Fruit fly (Drosophila melanogaster) whole organism, embryonic: ENCODE measurements around the gene Sbp2.

ENCODE experiments used
- Aef1 ChIP-seq: fragments of 200-800 bp; sonication (Bioruptor generic); IDR thresholded peaks from 3 replicates; pipeline ENCODE4 v1.3.6; 2022; ENCODE audit warnings: missing biosample characterization, missing genetic modification characterization
- Bdp1 ChIP-seq: fragments of 200-800 bp; sonication (Bioruptor generic); optimal IDR thresholded peaks from 3 replicates; lab custom pipeline; 2016; ENCODE audit warnings: missing biosample characterization, missing genetic modification characterization
- CG10543 ChIP-seq: fragments of 200-800 bp; sonication (Bioruptor generic); optimal IDR thresholded peaks from 3 replicates; lab custom pipeline; 2017; ENCODE audit warnings: missing biosample characterization, mild to moderate bottlenecking, missing genetic modification characterization, moderate library complexity
- CG13287 ChIP-seq: fragments of 200-800 bp; sonication (Bioruptor generic); IDR thresholded peaks from 2 replicates; pipeline ENCODE4 v1.3.6; 2022; ENCODE audit warnings: missing biosample characterization, missing genetic modification characterization; ENCODE audit not compliant: partially characterized antibody
- CG15269 ChIP-seq: fragments of 200-800 bp; sonication (Bioruptor generic); optimal IDR thresholded peaks from 2 replicates; lab custom pipeline; 2018; ENCODE audit warnings: missing biosample characterization, mild to moderate bottlenecking, missing genetic modification characterization, moderate library complexity
- CG17186 ChIP-seq: fragments of 200-800 bp; sonication (Bioruptor generic); optimal IDR thresholded peaks from 3 replicates; lab custom pipeline; 2017; ENCODE audit warnings: missing biosample characterization, missing genetic modification reagents, missing genetic modification characterization
- CG18764 ChIP-seq: fragments of 200-800 bp; sonication (Bioruptor generic); optimal IDR thresholded peaks from 3 replicates; lab custom pipeline; 2016; ENCODE audit warnings: missing biosample characterization, missing genetic modification characterization
- CG2116 ChIP-seq: fragments of 200-800 bp; sonication (Bioruptor generic); optimal IDR thresholded peaks from 3 replicates; lab custom pipeline; 2018; ENCODE audit warnings: missing biosample characterization, mild to moderate bottlenecking, missing genetic modification characterization
- CG2712 ChIP-seq: fragments of 200-800 bp; optimal IDR thresholded peaks from 3 replicates; lab custom pipeline; 2019; ENCODE audit warnings: missing biosample characterization, mild to moderate bottlenecking, missing genetic modification characterization, moderate library complexity
- CG3163 ChIP-seq: fragments of 200-800 bp; sonication (Bioruptor generic); optimal IDR thresholded peaks from 3 replicates; lab custom pipeline; 2016; ENCODE audit warnings: missing biosample characterization, missing genetic modification characterization
- CG4707 ChIP-seq: fragments of 200-800 bp; sonication (Bioruptor generic); optimal IDR thresholded peaks from 2 replicates; lab custom pipeline; 2018; ENCODE audit warnings: missing biosample characterization, mild to moderate bottlenecking, missing genetic modification characterization, moderate library complexity
- CG6175 ChIP-seq: fragments of 200-800 bp; sonication (Bioruptor generic); IDR thresholded peaks from 3 replicates; pipeline ENCODE4 v1.3.6; 2022; ENCODE audit warnings: missing biosample characterization, missing genetic modification characterization
- CG6272 ChIP-seq: fragments of 200-800 bp; sonication (Bioruptor generic); IDR thresholded peaks from 2 replicates; pipeline ENCODE4 v1.3.6; 2022; ENCODE audit warnings: missing biosample characterization, missing genetic modification characterization
- CG7372 ChIP-seq: fragments of 200-800 bp; sonication (Bioruptor generic); IDR thresholded peaks from 2 replicates; pipeline ENCODE4 v1.3.6; 2022; ENCODE audit warnings: missing biosample characterization, missing genetic modification characterization
- CG7786 ChIP-seq: fragments of 200-800 bp; sonication (Bioruptor generic); optimal IDR thresholded peaks from 2 replicates; lab custom pipeline; 2016; ENCODE audit warnings: missing biosample characterization, missing genetic modification characterization
- CG8089 ChIP-seq: fragments of 200-800 bp; sonication (Bioruptor generic); optimal IDR thresholded peaks from 3 replicates; lab custom pipeline; 2016; ENCODE audit warnings: missing biosample characterization, missing genetic modification characterization
- CG8388 ChIP-seq: fragments of 200-800 bp; sonication (Bioruptor generic); optimal IDR thresholded peaks from 2 replicates; lab custom pipeline; 2019; ENCODE audit warnings: missing biosample characterization, mild to moderate bottlenecking, missing genetic modification characterization, moderate library complexity
- CTCF ChIP-seq: fragments of 200-800 bp; sonication (Bioruptor generic); optimal IDR thresholded peaks from 2 replicates; lab custom pipeline; 2017; ENCODE audit warnings: missing biosample characterization, mild to moderate bottlenecking, missing genetic modification characterization, moderate library complexity
- Chrac-16 ChIP-seq: fragments of 200-800 bp; sonication (Bioruptor generic); optimal IDR thresholded peaks from 3 replicates; lab custom pipeline; 2016; ENCODE audit warnings: missing biosample characterization, missing genetic modification characterization
- E2f1 ChIP-seq: fragments of 200-800 bp; sonication (Bioruptor generic); IDR thresholded peaks from 2 replicates; pipeline ENCODE4 v1.3.6; 2022; ENCODE audit warnings: missing biosample characterization, missing genetic modification characterization
- Ets65A ChIP-seq: fragments of 200-800 bp; sonication (Bioruptor generic); peaks from one replicate; lab custom pipeline; 2016; ENCODE audit warnings: missing biosample characterization, missing genetic modification characterization
- Ets97D ChIP-seq: fragments of 200-800 bp; sonication (Bioruptor generic); optimal IDR thresholded peaks from 3 replicates; lab custom pipeline; 2016; ENCODE audit warnings: missing biosample characterization, missing genetic modification characterization
- GATAe ChIP-seq: fragments of 200-800 bp; sonication (Bioruptor generic); conservative IDR thresholded peaks from 2 replicates; pipeline ENCODE4 v1.3.6; 2022; ENCODE audit warnings: missing biosample characterization, missing genetic modification characterization
- Hand ChIP-seq: fragments of 200-800 bp; sonication (Bioruptor generic); optimal IDR thresholded peaks from 2 replicates; lab custom pipeline; 2017; ENCODE audit warnings: mild to moderate bottlenecking, missing biosample characterization, missing genetic modification reagents, missing genetic modification characterization
- HmgD ChIP-seq: fragments of 200-800 bp; sonication (Bioruptor generic); optimal IDR thresholded peaks from 3 replicates; lab custom pipeline; 2016; ENCODE audit warnings: missing biosample characterization, missing genetic modification characterization
- Hmr ChIP-seq: fragments of 200-800 bp; sonication (Bioruptor generic); optimal IDR thresholded peaks from 3 replicates; lab custom pipeline; 2017; ENCODE audit warnings: mild to moderate bottlenecking, missing biosample characterization, missing genetic modification reagents, missing genetic modification characterization
- Oli ChIP-seq: fragments of 200-800 bp; sonication (Bioruptor generic); optimal IDR thresholded peaks from 2 replicates; lab custom pipeline; 2018; ENCODE audit warnings: missing biosample characterization, mild to moderate bottlenecking, missing genetic modification characterization, moderate library complexity
- Rfx ChIP-seq: fragments of 200-800 bp; sonication (Bioruptor generic); IDR thresholded peaks from 2 replicates; pipeline ENCODE4 v1.3.6; 2022; ENCODE audit warnings: missing biosample characterization, missing genetic modification characterization
- Rx ChIP-seq: fragments of 200-800 bp; sonication (Bioruptor generic); IDR thresholded peaks from 2 replicates; pipeline ENCODE4 v1.3.6; 2022; ENCODE audit warnings: missing biosample characterization, missing genetic modification characterization
- Tbp ChIP-seq: fragments of >200 bp; optimal IDR thresholded peaks from 2 replicates; lab custom pipeline; 2018; ENCODE audit warnings: missing biosample characterization, missing genetic modification characterization
- al ChIP-seq: fragments of 200-800 bp; sonication (Bioruptor generic); IDR thresholded peaks from 2 replicates; pipeline ENCODE4 v1.3.6; 2022; ENCODE audit warnings: missing biosample characterization, missing genetic modification characterization
- bbx ChIP-seq: fragments of 200-800 bp; sonication (Bioruptor generic); IDR thresholded peaks from 2 replicates; pipeline ENCODE4 v1.3.6; 2022; ENCODE audit warnings: missing biosample characterization, missing genetic modification characterization; ENCODE audit not compliant: partially characterized antibody
- br ChIP-seq: fragments of >200 bp; optimal IDR thresholded peaks from 2 replicates; lab custom pipeline; 2017
- ems ChIP-seq: fragments of 200-800 bp; sonication (Bioruptor generic); optimal IDR thresholded peaks from 3 replicates; lab custom pipeline; 2016; ENCODE audit warnings: missing biosample characterization, missing genetic modification characterization
- eve ChIP-seq, 2 experiments: fragments of >200 bp; optimal IDR thresholded peaks; 2 replicates each; lab custom pipeline; 2017; ENCODE audit warnings: missing biosample characterization in 2 of 2, missing genetic modification characterization in 2 of 2
- fu2 ChIP-seq: fragments of 200-800 bp; sonication (Bioruptor generic); optimal IDR thresholded peaks from 2 replicates; lab custom pipeline; 2016; ENCODE audit warnings: missing biosample characterization, missing genetic modification characterization
- gem ChIP-seq: fragments of 200-800 bp; sonication (Bioruptor generic); optimal IDR thresholded peaks from 2 replicates; lab custom pipeline; 2019; ENCODE audit warnings: missing biosample characterization, mild to moderate bottlenecking, missing genetic modification characterization, moderate library complexity
- grau ChIP-seq: fragments of 200-800 bp; optimal IDR thresholded peaks from 3 replicates; lab custom pipeline; 2019; ENCODE audit warnings: missing biosample characterization, mild to moderate bottlenecking, missing genetic modification characterization, moderate library complexity
- nau ChIP-seq: fragments of 200-800 bp; sonication (Bioruptor generic); optimal IDR thresholded peaks from 3 replicates; lab custom pipeline; 2017; ENCODE audit warnings: missing biosample characterization, mild to moderate bottlenecking, missing genetic modification characterization, missing genetic modification reagents
- odd ChIP-seq: fragments of 200-800 bp; sonication (Bioruptor generic); optimal IDR thresholded peaks from 2 replicates; lab custom pipeline; 2017; ENCODE audit warnings: missing biosample characterization, mild to moderate bottlenecking, missing genetic modification characterization
- pho ChIP-seq: fragments of 200-800 bp; sonication (Bioruptor generic); optimal IDR thresholded peaks from 2 replicates; lab custom pipeline; 2016; ENCODE audit warnings: missing biosample characterization, missing genetic modification characterization
- pnt ChIP-seq: fragments of 200-800 bp; sonication (Bioruptor generic); optimal IDR thresholded peaks from 3 replicates; lab custom pipeline; 2016; ENCODE audit warnings: missing biosample characterization, missing genetic modification characterization
- prd ChIP-seq, 3 experiments: fragments of >200 bp in 2 of 3; fragments of 200-800 bp in 1 of 3; sonication (Bioruptor generic) in 1 of 3; optimal IDR thresholded peaks in 2 of 3; IDR thresholded peaks in 1 of 3; 2 replicates in 2 of 3; 3 replicates in 1 of 3; pipeline versions ENCODE4 v1.3.6 to Lab custom; 2017 to 2022; ENCODE audit warnings: missing biosample characterization in 1 of 3, missing genetic modification characterization in 1 of 3
- rib ChIP-seq: fragments of 200-800 bp; sonication (Bioruptor generic); IDR thresholded peaks from 2 replicates; pipeline ENCODE4 v1.3.6; 2022; ENCODE audit warnings: missing biosample characterization, missing genetic modification characterization
- sc ChIP-seq, 3 experiments: fragments of >200 bp in 2 of 3; fragments of 200-800 bp in 1 of 3; sonication (Bioruptor generic) in 1 of 3; optimal IDR thresholded peaks; 2 replicates in 2 of 3; 3 replicates in 1 of 3; lab custom pipeline; 2017; ENCODE audit warnings: mild to moderate bottlenecking in 1 of 3, missing biosample characterization in 1 of 3, missing genetic modification characterization in 1 of 3, missing genetic modification reagents in 1 of 3
- slou ChIP-seq: fragments of 200-800 bp; sonication (Bioruptor generic); optimal IDR thresholded peaks from 3 replicates; lab custom pipeline; 2016; ENCODE audit warnings: missing biosample characterization, missing genetic modification characterization
- sna ChIP-seq: fragments of 200-800 bp; sonication (Bioruptor generic); IDR thresholded peaks from 2 replicates; pipeline ENCODE4 v1.3.6; 2022; ENCODE audit warnings: missing biosample characterization, missing genetic modification characterization; ENCODE audit not compliant: partially characterized antibody
- tin ChIP-seq: fragments of 200-800 bp; sonication (Bioruptor generic); optimal IDR thresholded peaks from 3 replicates; lab custom pipeline; 2016; ENCODE audit warnings: missing biosample characterization, missing genetic modification characterization
- zen ChIP-seq: fragments of 200-800 bp; sonication (Bioruptor generic); optimal IDR thresholded peaks from 3 replicates; lab custom pipeline; 2018; ENCODE audit warnings: missing biosample characterization, mild to moderate bottlenecking, missing genetic modification characterization, moderate library complexity

Gene Sbp2

DNA sequence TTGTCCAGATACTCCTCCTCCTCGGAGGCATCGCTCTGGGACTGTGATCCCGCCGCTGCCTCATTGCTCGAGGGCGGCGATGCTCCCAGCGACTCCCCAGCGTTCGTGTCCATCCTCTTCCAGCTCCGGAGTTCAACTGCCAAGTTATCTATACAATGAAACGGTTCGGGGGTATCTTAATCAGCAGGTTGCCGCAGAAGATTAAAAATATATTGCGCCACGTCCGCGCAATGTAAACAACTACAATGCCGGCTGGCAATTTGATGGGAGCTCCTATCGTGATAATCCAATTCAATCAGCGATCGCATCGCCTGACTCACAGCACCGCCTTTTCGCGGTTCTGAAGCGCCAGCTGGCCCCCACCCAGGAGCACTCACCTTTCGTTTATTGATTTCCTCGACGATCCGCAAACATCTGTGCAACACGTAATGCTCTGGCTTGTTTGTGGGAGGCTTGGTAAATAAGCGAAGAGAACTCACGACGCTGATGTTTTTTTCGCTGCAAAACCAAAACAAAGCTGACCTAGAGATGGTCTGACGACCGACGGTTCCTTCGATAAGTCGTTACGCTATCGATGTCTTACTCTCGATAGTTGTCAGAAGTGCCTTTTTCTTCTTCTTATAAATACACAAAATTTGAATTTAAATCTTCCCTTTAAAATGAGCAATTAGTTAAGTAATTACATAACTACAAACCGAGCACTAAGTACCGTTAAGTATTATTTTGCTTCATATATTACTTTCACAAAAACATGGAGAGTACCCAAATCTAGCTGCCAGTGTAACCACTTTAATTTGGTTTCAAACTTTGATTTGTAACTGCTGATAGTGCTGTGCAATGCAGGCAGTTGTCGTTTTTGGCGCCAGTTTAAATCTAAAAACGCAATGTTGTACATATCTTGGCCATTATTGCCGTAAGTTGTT lies 14.4 kb upstream of the Sbp2 start, which contains the start of gene cert (continued):
- TF ChIP-seq CG13287 (GFP tag; lab: Robert Waterston, UW) (peak; percentile 94), Tbp (no peak), CTCF (no peak), CG6175 (GFP tag; lab: Robert Waterston, UW) (no peak), CG7372 (GFP tag; lab: Robert Waterston, UW) (no peak), eve (GFP tag; optimal IDR thresholded peaks at IDR 0.05; lab: Kevin White, UChicago) (no peak), CG8388 (GFP tag; lab: Kevin White, UChicago) (no peak), pnt (GFP tag; lab: Kevin White, UChicago) (no peak), zen (tag; lab: Kevin White, UChicago) (peak; percentile 29), Rfx (GFP tag; lab: Robert Waterston, UW) (0 out of 2 replicates have a peak, but pooled peaks have one; percentile 30), prd (optimal IDR thresholded peaks at IDR 0.05; lab: Kevin White, UChicago) (no peak), prd (GFP tag; IDR thresholded peaks at IDR 0.05; lab: Robert Waterston, UW) (0 out of 3 replicates have a peak, but pooled peaks have one; percentile 11), fu2 (GFP tag; lab: Kevin White, UChicago) (no peak), GATAe (no peak), grau (tag; lab: Kevin White, UChicago) (peak; percentile 29), sna (GFP tag; lab: Robert Waterston, UW) (peak; percentile 87), CG7786 (GFP tag; lab: Kevin White, UChicago) (peak; percentile 36), bbx (GFP tag; lab: Robert Waterston, UW) (peak; percentile 82), ems (GFP tag; lab: Kevin White, UChicago) (no peak), E2f1 (GFP tag; lab: Robert Waterston, UW) (no peak), Oli (no peak), CG17186 (GFP tag; lab: Kevin White, UChicago) (peak; percentile 13), Aef1 (GFP tag; lab: Robert Waterston, UW) (no peak), al (GFP tag; lab: Robert Waterston, UW) (no peak), gem (tag; lab: Kevin White, UChicago) (peak; percentile 11), CG15269 (no peak), CG10543 (GFP tag; lab: Kevin White, UChicago) (peak; percentile 36), sc (optimal IDR thresholded peaks at IDR 0.05; lab: Kevin White, UChicago) (no peak), sc (GFP tag; optimal IDR thresholded peaks at IDR 0.05; lab: Kevin White, UChicago) (no peak), Ets97D (GFP tag; lab: Kevin White, UChicago) (peak; percentile 65), Bdp1 (GFP tag; lab: Kevin White, UChicago) (peak; percentile 52), CG4707 (GFP tag; lab: Kevin White, UChicago) (no peak), slou (GFP tag; lab: Kevin White, UChicago) (no peak), Rx (GFP tag; lab: Robert Waterston, UW) (no peak), Hmr (GFP tag; lab: Kevin White, UChicago) (peak; percentile 19), CG2116 (GFP tag; lab: Kevin White, UChicago) (peak; percentile 92), CG3163 (GFP tag; lab: Kevin White, UChicago) (peak; percentile 3), CG18764 (no peak), tin (GFP tag; lab: Kevin White, UChicago) (peak; percentile 21), HmgD (peak; percentile 6), CG2712 (tag; lab: Kevin White, UChicago) (peak; percentile 17), Chrac-16 (GFP tag; lab: Kevin White, UChicago) (peak; percentile 22), pho (peak; percentile 45), nau (peak; percentile 29), odd (GFP tag; lab: Kevin White, UChicago) (no peak), rib (GFP tag; lab: Robert Waterston, UW) (no peak), CG6272 (GFP tag; lab: Robert Waterston, UW) (0 out of 2 replicates have a peak, but pooled peaks have one; percentile 5), CG8089 (GFP tag; lab: Kevin White, UChicago) (no peak), Ets65A (peak; percentile 94), br (lab: Kevin White, UChicago) (no peak), Hand (GFP tag; lab: Kevin White, UChicago) (peak; percentile 18)
